Fruit fly (Drosophila melanogaster) whole organism, pupa: Measurements from ENCODE around the gene CG14551.

Experiments used
- CG10348 ChIP-seq: fragments of 200-800 bp; sonication (Bioruptor generic); IDR thresholded peaks from 2 replicates; pipeline ENCODE4 v1.3.6; 2022; ENCODE audit warnings: missing biosample characterization, missing genetic modification characterization
- CG12605 ChIP-seq: fragments of 200-800 bp; sonication (Bioruptor generic); IDR thresholded peaks from 2 replicates; pipeline ENCODE4 v1.3.6; 2022; ENCODE audit warnings: missing biosample characterization, missing genetic modification characterization
- CG13204 ChIP-seq: fragments of 200-800 bp; sonication (Bioruptor generic); optimal IDR thresholded peaks from 2 replicates; lab custom pipeline; 2018; ENCODE audit warnings: missing biosample characterization, mild to moderate bottlenecking, missing genetic modification characterization, moderate library complexity
- CG15710 ChIP-seq: fragments of 200-800 bp; sonication (Bioruptor generic); optimal IDR thresholded peaks from 2 replicates; lab custom pipeline; 2018; ENCODE audit warnings: missing biosample characterization, mild to moderate bottlenecking, missing genetic modification characterization, moderate library complexity
- CG17806 ChIP-seq: fragments of 200-800 bp; sonication (Bioruptor generic); optimal IDR thresholded peaks from 2 replicates; lab custom pipeline; 2018; ENCODE audit warnings: missing biosample characterization, mild to moderate bottlenecking, missing genetic modification characterization, moderate library complexity
- CG34367 ChIP-seq: fragments of 200-800 bp; sonication (Bioruptor generic); optimal IDR thresholded peaks from 2 replicates; lab custom pipeline; 2018; ENCODE audit warnings: missing biosample characterization, mild to moderate bottlenecking, missing genetic modification characterization
- CG4496 ChIP-seq: fragments of 200-800 bp; sonication (Bioruptor generic); IDR thresholded peaks from 3 replicates; pipeline ENCODE4 v1.3.6; 2022; ENCODE audit warnings: missing biosample characterization, missing genetic modification characterization
- CG8159 ChIP-seq: fragments of 200-800 bp; sonication (Bioruptor generic); optimal IDR thresholded peaks from 3 replicates; lab custom pipeline; 2018; ENCODE audit warnings: missing biosample characterization, mild to moderate bottlenecking, missing genetic modification characterization, moderate library complexity
- CG8301 ChIP-seq: fragments of 200-800 bp; sonication (Bioruptor generic); optimal IDR thresholded peaks from 2 replicates; lab custom pipeline; 2018; ENCODE audit warnings: missing biosample characterization, mild to moderate bottlenecking, missing genetic modification characterization
- CG9948 ChIP-seq: fragments of 200-800 bp; sonication (Bioruptor generic); optimal IDR thresholded peaks from 2 replicates; lab custom pipeline; 2018; ENCODE audit warnings: missing biosample characterization, mild to moderate bottlenecking, missing genetic modification characterization, moderate library complexity
- EcR ChIP-seq: fragments of 200-800 bp; sonication (Bioruptor generic); optimal IDR thresholded peaks from 3 replicates; lab custom pipeline; 2019; ENCODE audit warnings: missing biosample characterization, missing genetic modification characterization, mild to moderate bottlenecking, moderate library complexity, missing genetic modification reagents
- Ets98B ChIP-seq: fragments of 200-800 bp; sonication (Bioruptor generic); IDR thresholded peaks from 2 replicates; pipeline ENCODE4 v1.3.6; 2022; ENCODE audit warnings: missing biosample characterization, missing genetic modification characterization
- Pif1A ChIP-seq: fragments of 200-800 bp; sonication (Bioruptor generic); optimal IDR thresholded peaks from 3 replicates; lab custom pipeline; 2016; ENCODE audit warnings: missing biosample characterization, missing genetic modification characterization
- Pif1B ChIP-seq: fragments of 200-800 bp; sonication (Bioruptor generic); optimal IDR thresholded peaks from 3 replicates; lab custom pipeline; 2016; ENCODE audit warnings: missing biosample characterization, missing genetic modification characterization
- Snoo ChIP-seq: fragments of 200-800 bp; sonication (Bioruptor generic); optimal IDR thresholded peaks from 3 replicates; lab custom pipeline; 2017; ENCODE audit warnings: missing biosample characterization, mild to moderate bottlenecking, missing genetic modification characterization, inconsistent platforms
- fd96Ca ChIP-seq: fragments of 200-800 bp; sonication (Bioruptor generic); IDR thresholded peaks from 3 replicates; pipeline ENCODE4 v1.3.6; 2022; ENCODE audit warnings: missing biosample characterization, missing genetic modification characterization
- gl ChIP-seq: fragments of 200-800 bp; sonication (Bioruptor generic); optimal IDR thresholded peaks from 2 replicates; lab custom pipeline; 2018; ENCODE audit warnings: missing biosample characterization, mild to moderate bottlenecking, missing genetic modification characterization
- rn ChIP-seq: fragments of 200-800 bp; sonication (Bioruptor generic); IDR thresholded peaks from 2 replicates; pipeline ENCODE4 v1.3.6; 2022; ENCODE audit warnings: missing biosample characterization, missing genetic modification characterization

The CG14551 gene

DNA sequence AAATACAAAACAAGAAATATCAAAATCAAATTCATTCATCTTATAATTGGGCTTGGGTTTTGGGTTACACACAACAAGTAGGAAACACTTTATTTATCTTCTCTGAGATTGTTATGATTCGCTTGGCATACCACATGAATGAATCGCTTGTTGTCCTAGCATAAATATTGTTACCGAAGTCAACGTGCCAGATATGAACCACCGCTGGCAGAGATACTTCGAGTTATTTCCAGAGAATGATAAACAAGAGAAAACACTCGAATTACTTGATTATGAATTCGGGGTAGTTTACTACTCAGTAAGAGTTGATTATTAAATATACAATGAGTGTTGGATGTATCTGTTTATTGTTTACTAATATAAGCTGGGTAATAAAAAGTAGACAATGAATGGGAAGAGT is 51.3 kb downstream of the CG14551 start:
- TF ChIP-seq CG12605 (GFP tag; lab: Robert Waterston, UW) = no peak
- peak; percentile 18 for TF ChIP-seq Pif1A (GFP tag; lab: Kevin White, UChicago)
- TF ChIP-seq CG8301 (tag; lab: Kevin White, UChicago) = no peak
- TF ChIP-seq rn = no peak
- peak; percentile 38 for TF ChIP-seq EcR (GFP tag; lab: Kevin White, UChicago)
- no peak for TF ChIP-seq CG13204 (GFP tag; lab: Kevin White, UChicago)
- no peak for TF ChIP-seq CG15710 (tag; lab: Kevin White, UChicago)
- TF ChIP-seq fd96Ca (GFP tag; lab: Robert Waterston, UW) = no peak
- no peak for TF ChIP-seq CG17806 (tag; lab: Kevin White, UChicago)
- no peak for TF ChIP-seq Snoo (tag; lab: Kevin White, UChicago)
- no peak for TF ChIP-seq CG9948 (tag; lab: Kevin White, UChicago)
- TF ChIP-seq gl (tag; lab: Kevin White, UChicago) = no peak
- TF ChIP-seq CG8159 (tag; lab: Kevin White, UChicago) = no peak
- TF ChIP-seq CG34367 (tag; lab: Kevin White, UChicago) = no peak
- TF ChIP-seq CG10348 (GFP tag; lab: Robert Waterston, UW) = no peak
- no peak for TF ChIP-seq CG4496 (GFP tag; lab: Robert Waterston, UW)
- no peak for TF ChIP-seq Ets98B
- no peak for TF ChIP-seq Pif1B
